Fruit fly (Drosophila melanogaster): ENCODE data around the gene Trc8.

Gene Trc8

dm6 chr3R:29538436-29538835 lies 34.8 kb upstream of the Trc8 start:
- TF ChIP-seq CG12605 (GFP tag; IDR thresholded peaks at IDR 0.05): no peak
- peak; percentile 26 for TF ChIP-seq CG15710 (tag; optimal IDR thresholded peaks at IDR 0.05)
- TF ChIP-seq CG17806 (tag; optimal IDR thresholded peaks at IDR 0.05): peak; percentile 38
- no peak for TF ChIP-seq EcR (GFP tag; optimal IDR thresholded peaks at IDR 0.05)
- TF ChIP-seq Pif1A (GFP tag; optimal IDR thresholded peaks at IDR 0.05): peak; percentile 54
- TF ChIP-seq CG13204 (GFP tag; optimal IDR thresholded peaks at IDR 0.05): no peak
- TF ChIP-seq CG8159 (tag; optimal IDR thresholded peaks at IDR 0.05): peak; percentile 53
- no peak for TF ChIP-seq CG10348 (GFP tag; IDR thresholded peaks at IDR 0.05)
- TF ChIP-seq CG9948 (tag; optimal IDR thresholded peaks at IDR 0.05): peak; percentile 44
- TF ChIP-seq Pif1B (GFP tag; optimal IDR thresholded peaks at IDR 0.05): peak; percentile 1
- TF ChIP-seq CG14655 (GFP tag; optimal IDR thresholded peaks at IDR 0.05): peak; percentile 47
- TF ChIP-seq CG4496 (GFP tag; IDR thresholded peaks at IDR 0.05): no peak; the same call in 2 of the 3 replicates
- TF ChIP-seq CG34367 (tag; optimal IDR thresholded peaks at IDR 0.05): peak; percentile 21
- peak; percentile 50 for TF ChIP-seq Snoo (tag; optimal IDR thresholded peaks at IDR 0.05)
- peak; percentile 23 for TF ChIP-seq CG8301 (tag; optimal IDR thresholded peaks at IDR 0.05)
- TF ChIP-seq CG32121 (GFP tag; IDR thresholded peaks at IDR 0.05): no peak
- TF ChIP-seq gl (tag; optimal IDR thresholded peaks at IDR 0.05): no peak
- TF ChIP-seq fd96Ca (GFP tag; IDR thresholded peaks at IDR 0.05): peak; percentile 44; the same call in 1 of the 3 replicates
- no peak for TF ChIP-seq D1 (tag; optimal IDR thresholded peaks at IDR 0.05)
- TF ChIP-seq rn (GFP tag; IDR thresholded peaks at IDR 0.05): no peak
- 0 out of 2 replicates have a peak, but pooled peaks have one; percentile 13 for TF ChIP-seq Ets98B (GFP tag; IDR thresholded peaks at IDR 0.05)

dm6 chr3R:29526565-29526964 lies 23.0 kb upstream of the Trc8 start:
- TF ChIP-seq CG14655 (GFP tag; optimal IDR thresholded peaks at IDR 0.05) (no peak), CG32121 (GFP tag; IDR thresholded peaks at IDR 0.05) (no peak), CG9948 (tag; optimal IDR thresholded peaks at IDR 0.05) (no peak), CG10348 (GFP tag; IDR thresholded peaks at IDR 0.05) (no peak), Ets98B (GFP tag; IDR thresholded peaks at IDR 0.05) (no peak), gl (tag; optimal IDR thresholded peaks at IDR 0.05) (peak; percentile 7)

- TF ChIP-seq gl (tag; optimal IDR thresholded peaks at IDR 0.05): no peak
- no peak for TF ChIP-seq Snoo (tag; optimal IDR thresholded peaks at IDR 0.05)
- TF ChIP-seq D1 (tag; optimal IDR thresholded peaks at IDR 0.05): no peak
- TF ChIP-seq CG10348 (GFP tag; IDR thresholded peaks at IDR 0.05): no peak
- no peak for TF ChIP-seq Ets98B (GFP tag; IDR thresholded peaks at IDR 0.05)
- no peak for TF ChIP-seq CG12605 (GFP tag; IDR thresholded peaks at IDR 0.05)
- no peak for TF ChIP-seq CG13204 (GFP tag; optimal IDR thresholded peaks at IDR 0.05)
- TF ChIP-seq CG8301 (tag; optimal IDR thresholded peaks at IDR 0.05): no peak
Observed at dm6 chr3R:29523978-29524775, 20.6 kb upstream of the Trc8 start.

dm6 chr3R:29522164-29522563 lies 18.6 kb upstream of the Trc8 start:
- no peak for TF ChIP-seq EcR (GFP tag; optimal IDR thresholded peaks at IDR 0.05)
- peak; percentile 66 for TF ChIP-seq CG14655 (GFP tag; optimal IDR thresholded peaks at IDR 0.05)
- TF ChIP-seq Pif1A (GFP tag; optimal IDR thresholded peaks at IDR 0.05): peak; percentile 41
- no peak for TF ChIP-seq CG10348 (GFP tag; IDR thresholded peaks at IDR 0.05)
- TF ChIP-seq rn (GFP tag; IDR thresholded peaks at IDR 0.05): no peak
- TF ChIP-seq CG34367 (tag; optimal IDR thresholded peaks at IDR 0.05): peak; percentile 52
- peak; percentile 46; the same call in 1 of the 3 replicates for TF ChIP-seq fd96Ca (GFP tag; IDR thresholded peaks at IDR 0.05)
- peak; percentile 80 for TF ChIP-seq CG17806 (tag; optimal IDR thresholded peaks at IDR 0.05)
- peak; percentile 72 for TF ChIP-seq CG9948 (tag; optimal IDR thresholded peaks at IDR 0.05)
- 0 out of 2 replicates have a peak, but pooled peaks have one; percentile 14 for TF ChIP-seq Ets98B (GFP tag; IDR thresholded peaks at IDR 0.05)
- TF ChIP-seq CG12605 (GFP tag; IDR thresholded peaks at IDR 0.05): no peak
- TF ChIP-seq CG4496 (GFP tag; IDR thresholded peaks at IDR 0.05): 0 out of 3 replicates have a peak, but pooled peaks have one; percentile 44
- TF ChIP-seq CG15710 (tag; optimal IDR thresholded peaks at IDR 0.05): peak; percentile 68
- peak; percentile 29 for TF ChIP-seq Pif1B (GFP tag; optimal IDR thresholded peaks at IDR 0.05)
- peak; percentile 41 for TF ChIP-seq CG8301 (tag; optimal IDR thresholded peaks at IDR 0.05)
- peak; percentile 43 for TF ChIP-seq gl (tag; optimal IDR thresholded peaks at IDR 0.05)
- no peak for TF ChIP-seq CG32121 (GFP tag; IDR thresholded peaks at IDR 0.05)
- no peak for TF ChIP-seq D1 (tag; optimal IDR thresholded peaks at IDR 0.05)
- TF ChIP-seq CG13204 (GFP tag; optimal IDR thresholded peaks at IDR 0.05): peak; percentile 4
- peak; percentile 84 for TF ChIP-seq CG8159 (tag; optimal IDR thresholded peaks at IDR 0.05)
- TF ChIP-seq Snoo (tag; optimal IDR thresholded peaks at IDR 0.05): peak; percentile 24

dm6 chr3R:29520215-29520614 lies 16.6 kb upstream of the Trc8 start:
- no peak for TF ChIP-seq Pif1A (GFP tag; optimal IDR thresholded peaks at IDR 0.05)
- no peak for TF ChIP-seq CG9948 (tag; optimal IDR thresholded peaks at IDR 0.05)
- TF ChIP-seq CG32121 (GFP tag; IDR thresholded peaks at IDR 0.05): no peak
- TF ChIP-seq CG8159 (tag; optimal IDR thresholded peaks at IDR 0.05): no peak
- TF ChIP-seq fd96Ca (GFP tag; IDR thresholded peaks at IDR 0.05): no peak
- no peak for TF ChIP-seq D1 (tag; optimal IDR thresholded peaks at IDR 0.05)
- TF ChIP-seq CG4496 (GFP tag; IDR thresholded peaks at IDR 0.05): no peak
- no peak for TF ChIP-seq EcR (GFP tag; optimal IDR thresholded peaks at IDR 0.05)
- no peak for TF ChIP-seq CG34367 (tag; optimal IDR thresholded peaks at IDR 0.05)
- no peak for TF ChIP-seq CG15710 (tag; optimal IDR thresholded peaks at IDR 0.05)
- TF ChIP-seq CG17806 (tag; optimal IDR thresholded peaks at IDR 0.05): no peak
- TF ChIP-seq gl (tag; optimal IDR thresholded peaks at IDR 0.05): no peak
- TF ChIP-seq CG8301 (tag; optimal IDR thresholded peaks at IDR 0.05): no peak

dm6 chr3R:29519332-29519731 lies 15.7 kb upstream of the Trc8 start:
- peak; percentile 64 for TF ChIP-seq CG13204 (GFP tag; optimal IDR thresholded peaks at IDR 0.05)
- TF ChIP-seq CG17806 (tag; optimal IDR thresholded peaks at IDR 0.05): peak; percentile 84
- TF ChIP-seq Ets98B (GFP tag; IDR thresholded peaks at IDR 0.05): peak; percentile 63
- peak; percentile 48 for TF ChIP-seq D1 (tag; optimal IDR thresholded peaks at IDR 0.05)
- peak; percentile 50 for TF ChIP-seq Pif1A (GFP tag; optimal IDR thresholded peaks at IDR 0.05)
- TF ChIP-seq CG15710 (tag; optimal IDR thresholded peaks at IDR 0.05): peak; percentile 83
- TF ChIP-seq CG12605 (GFP tag; IDR thresholded peaks at IDR 0.05): peak; percentile 27; the same call in 1 of the 2 replicates
- 0 out of 2 replicates have a peak, but pooled peaks have one; percentile 29 for TF ChIP-seq rn (GFP tag; IDR thresholded peaks at IDR 0.05)
- no peak for TF ChIP-seq EcR (GFP tag; optimal IDR thresholded peaks at IDR 0.05)
- peak; percentile 75 for TF ChIP-seq Pif1B (GFP tag; optimal IDR thresholded peaks at IDR 0.05)
- peak; percentile 69 for TF ChIP-seq CG34367 (tag; optimal IDR thresholded peaks at IDR 0.05)
- peak; percentile 87 for TF ChIP-seq CG8159 (tag; optimal IDR thresholded peaks at IDR 0.05)
- TF ChIP-seq CG10348 (GFP tag; IDR thresholded peaks at IDR 0.05): no peak
- TF ChIP-seq CG9948 (tag; optimal IDR thresholded peaks at IDR 0.05): peak; percentile 78
- peak; percentile 45; the same call in 2 of the 3 replicates for TF ChIP-seq fd96Ca (GFP tag; IDR thresholded peaks at IDR 0.05)
- TF ChIP-seq Snoo (tag; optimal IDR thresholded peaks at IDR 0.05): peak; percentile 52
- TF ChIP-seq CG14655 (GFP tag; optimal IDR thresholded peaks at IDR 0.05): peak; percentile 75
- peak; percentile 59; the same call in 1 of the 2 replicates for TF ChIP-seq CG32121 (GFP tag; IDR thresholded peaks at IDR 0.05)
- peak; percentile 15 for TF ChIP-seq gl (tag; optimal IDR thresholded peaks at IDR 0.05)
- TF ChIP-seq CG8301 (tag; optimal IDR thresholded peaks at IDR 0.05): peak; percentile 56
- peak; percentile 73; the same call in 2 of the 3 replicates for TF ChIP-seq CG4496 (GFP tag; IDR thresholded peaks at IDR 0.05)

Data from whole organism, pupa.